Worm (Caenorhabditis elegans) whole organism, mixed stage, embryonic: Measurements from ENCODE around the gene K09A9.6.

Source experiments
- M03D4.4 ChIP-seq: sonication (generic microtip); optimal IDR thresholded peaks from 2 replicates; lab custom pipeline; 2017; ENCODE audit warnings: mild to moderate bottlenecking, missing genetic modification characterization, missing compliant biosample characterization
- bed-3 ChIP-seq: fragments of 200-800 bp; sonication (Bioruptor generic); optimal IDR thresholded peaks from 3 replicates; lab custom pipeline; 2018; ENCODE audit warnings: mild to moderate bottlenecking, missing genetic modification characterization, moderate library complexity, missing compliant biosample characterization
- blmp-1 ChIP-seq: fragments of 150-350 bp; optimal IDR thresholded peaks from 2 replicates; lab custom pipeline; 2014; ENCODE audit warnings: missing biosample characterization, missing genetic modification characterization
- ceh-39 ChIP-seq: fragments of 150-350 bp; optimal IDR thresholded peaks from 2 replicates; lab custom pipeline; 2014; ENCODE audit warnings: missing biosample characterization, missing genetic modification characterization
- ceh-83 ChIP-seq: fragments of 200-800 bp; sonication (Bioruptor generic); optimal IDR thresholded peaks from 2 replicates; lab custom pipeline; 2018; ENCODE audit warnings: mild to moderate bottlenecking, missing genetic modification characterization, missing compliant biosample characterization
- ces-1 ChIP-seq: fragments of 150-350 bp; optimal IDR thresholded peaks from 2 replicates; lab custom pipeline; 2014; ENCODE audit warnings: missing biosample characterization, missing genetic modification reagents, missing genetic modification characterization
- cnd-1 ChIP-seq: fragments of 200-800 bp; sonication (Bioruptor generic); optimal IDR thresholded peaks from 2 replicates; lab custom pipeline; 2018; ENCODE audit warnings: mild to moderate bottlenecking, missing genetic modification characterization, missing compliant biosample characterization
- drap-1 ChIP-seq: fragments of 200-800 bp; sonication (Bioruptor generic); optimal IDR thresholded peaks from 3 replicates; lab custom pipeline; 2018; ENCODE audit warnings: mild to moderate bottlenecking, missing genetic modification characterization, missing compliant biosample characterization
- elt-1 ChIP-seq: sonication (generic microtip); optimal IDR thresholded peaks from 2 replicates; lab custom pipeline; 2017; ENCODE audit warnings: missing genetic modification characterization, mild to moderate bottlenecking, missing compliant biosample characterization, antibody characterized with exemption, moderate library complexity, borderline replicate concordance; ENCODE audit not compliant: insufficient read depth
- elt-3 ChIP-seq: fragments of 150-350 bp; optimal IDR thresholded peaks from 2 replicates; lab custom pipeline; 2014; ENCODE audit warnings: missing biosample characterization, missing genetic modification characterization
- flh-1 ChIP-seq: fragments of 200-800 bp; sonication (Bioruptor generic); optimal IDR thresholded peaks from 2 replicates; lab custom pipeline; 2018; ENCODE audit warnings: mild to moderate bottlenecking, missing genetic modification characterization, moderate library complexity, missing compliant biosample characterization
- ham-2 ChIP-seq: fragments of 200-800 bp; sonication (Bioruptor generic); optimal IDR thresholded peaks from 2 replicates; lab custom pipeline; 2018; ENCODE audit warnings: mild to moderate bottlenecking, missing genetic modification characterization, missing compliant biosample characterization
- hlh-1 ChIP-seq: fragments of 150-350 bp; optimal IDR thresholded peaks from 2 replicates; lab custom pipeline; 2014; ENCODE audit warnings: missing biosample characterization, missing genetic modification reagents, missing genetic modification characterization
- lin-13 ChIP-seq: fragments of 150-350 bp; optimal IDR thresholded peaks from 2 replicates; lab custom pipeline; 2014; ENCODE audit warnings: missing biosample characterization, missing genetic modification characterization
- lin-32 ChIP-seq: fragments of 200-800 bp; sonication (Bioruptor generic); optimal IDR thresholded peaks from 2 replicates; lab custom pipeline; 2018; ENCODE audit warnings: mild to moderate bottlenecking, missing genetic modification characterization, missing compliant biosample characterization
- lsy-2 ChIP-seq: fragments of 150-350 bp; optimal IDR thresholded peaks from 2 replicates; lab custom pipeline; 2014; ENCODE audit warnings: missing biosample characterization, missing genetic modification characterization
- mab-5 ChIP-seq: fragments of 150-350 bp; optimal IDR thresholded peaks from 2 replicates; lab custom pipeline; 2014; ENCODE audit warnings: missing biosample characterization, missing genetic modification characterization
- mep-1 ChIP-seq: fragments of 150-350 bp; optimal IDR thresholded peaks from 2 replicates; lab custom pipeline; 2017; ENCODE audit warnings: missing biosample characterization, missing genetic modification reagents, missing genetic modification characterization, inconsistent platforms
- mls-2 ChIP-seq: sonication (generic microtip); optimal IDR thresholded peaks from 2 replicates; lab custom pipeline; 2016; ENCODE audit warnings: mild to moderate bottlenecking, missing genetic modification characterization, moderate library complexity, missing compliant biosample characterization
- nhr-12 ChIP-seq: fragments of 150-350 bp; optimal IDR thresholded peaks from 2 replicates; lab custom pipeline; 2014; ENCODE audit warnings: missing biosample characterization, missing genetic modification characterization
- nhr-2 ChIP-seq: fragments of 150-350 bp; optimal IDR thresholded peaks from 2 replicates; lab custom pipeline; 2014; ENCODE audit warnings: missing biosample characterization, missing genetic modification characterization
- nhr-237 ChIP-seq: fragments of 150-350 bp; optimal IDR thresholded peaks from 2 replicates; lab custom pipeline; 2014; ENCODE audit warnings: missing biosample characterization, missing genetic modification characterization
- nhr-28 ChIP-seq: fragments of 150-350 bp; optimal IDR thresholded peaks from 2 replicates; lab custom pipeline; 2014; ENCODE audit warnings: missing biosample characterization, missing genetic modification characterization
- nhr-76 ChIP-seq: sonication (generic microtip); optimal IDR thresholded peaks from 2 replicates; lab custom pipeline; 2017; ENCODE audit warnings: missing biosample characterization, missing genetic modification characterization
- pha-4 ChIP-seq: fragments of 150-350 bp; optimal IDR thresholded peaks from 2 replicates; lab custom pipeline; 2018; ENCODE audit warnings: missing biosample characterization, missing genetic modification reagents, missing genetic modification characterization
- sem-2 ChIP-seq: fragments of 200-800 bp; sonication (Bioruptor generic); optimal IDR thresholded peaks from 2 replicates; lab custom pipeline; 2018; ENCODE audit warnings: mild to moderate bottlenecking, missing genetic modification characterization, missing compliant biosample characterization
- snpc-4 ChIP-seq: fragments of 150-350 bp; optimal IDR thresholded peaks from 2 replicates; lab custom pipeline; 2014; ENCODE audit warnings: missing biosample characterization, missing genetic modification characterization
- sptf-1 ChIP-seq: sonication (generic microtip); optimal IDR thresholded peaks from 2 replicates; lab custom pipeline; 2017; ENCODE audit warnings: mild to moderate bottlenecking, missing genetic modification characterization, moderate library complexity, missing compliant biosample characterization
- tbx-8 ChIP-seq: fragments of 200-800 bp; sonication (Bioruptor generic); optimal IDR thresholded peaks from 2 replicates; lab custom pipeline; 2018; ENCODE audit warnings: mild to moderate bottlenecking, missing genetic modification characterization, moderate library complexity, missing compliant biosample characterization
- unc-120 ChIP-seq: sonication (generic microtip); optimal IDR thresholded peaks from 2 replicates; lab custom pipeline; 2017; ENCODE audit warnings: missing genetic modification characterization, missing compliant biosample characterization; ENCODE audit not compliant: poor library complexity, severe bottlenecking
- unc-39 ChIP-seq: fragments of 150-350 bp; optimal IDR thresholded peaks from 2 replicates; lab custom pipeline; 2014; ENCODE audit warnings: missing biosample characterization, missing genetic modification characterization
- unc-62 ChIP-seq: fragments of 150-350 bp; optimal IDR thresholded peaks from 2 replicates; lab custom pipeline; 2014; ENCODE audit warnings: missing biosample characterization, missing genetic modification reagents, missing genetic modification characterization
- zip-8 ChIP-seq: fragments of 150-350 bp; optimal IDR thresholded peaks from 2 replicates; lab custom pipeline; 2014; ENCODE audit warnings: missing biosample characterization, missing genetic modification characterization
- ztf-11 ChIP-seq: fragments of 150-350 bp; optimal IDR thresholded peaks from 2 replicates; lab custom pipeline; 2014; ENCODE audit warnings: missing biosample characterization, missing genetic modification characterization

K09A9.6 gene

ce11 chrX:15600512-15601117 lies 23.6 kb downstream of the K09A9.6 start, which contains the start of gene ent-2:
TSS of gene ent-2 (plus strand) at chrX:15601067.
- TF ChIP-seq unc-62 (GFP tag; lab: Kevin White, UChicago) (no peak), unc-120 (tag; lab: Kevin White, UChicago) (peak; percentile 11), hlh-1 (tag; lab: Kevin White, UChicago) (peak; percentile 8), M03D4.4 (tag; lab: Kevin White, UChicago) (peak; percentile 34), ham-2 (peak; percentile 16), zip-8 (tag; lab: Kevin White, UChicago) (peak; percentile 45), nhr-2 (tag; lab: Kevin White, UChicago) (peak; percentile 33), cnd-1 (peak; percentile 13), mep-1 (peak; percentile 69), sem-2 (no peak), mls-2 (tag; lab: Kevin White, UChicago) (peak; percentile 40)

- TF ChIP-seq ham-2 (no peak), nhr-76 (tag; lab: Kevin White, UChicago) (no peak), hlh-1 (tag; lab: Kevin White, UChicago) (no peak), blmp-1 (tag; lab: Kevin White, UChicago) (no peak), zip-8 (tag; lab: Kevin White, UChicago) (no peak), pha-4 (no peak), sptf-1 (tag; lab: Kevin White, UChicago) (no peak), nhr-2 (tag; lab: Kevin White, UChicago) (no peak), M03D4.4 (tag; lab: Kevin White, UChicago) (no peak), ztf-11 (tag; lab: Kevin White, UChicago) (no peak), tbx-8 (no peak), elt-1 (tag; lab: Kevin White, UChicago) (no peak), lsy-2 (no peak), mls-2 (tag; lab: Kevin White, UChicago) (no peak), mab-5 (no peak), elt-3 (no peak), bed-3 (GFP tag; lab: Kevin White, UChicago) (no peak), nhr-28 (tag; lab: Kevin White, UChicago) (no peak), drap-1 (GFP tag; lab: Kevin White, UChicago) (no peak)
Measured at ce11 chrX:15604236-15604635, 27.2 kb downstream of the K09A9.6 start.

ce11 chrX:15606585-15607276 lies 29.7 kb downstream of the K09A9.6 start, which contains the start of gene rab-14:
TSS of gene rab-14 (minus strand) at chrX:15606635.
- TF ChIP-seq elt-3 (no peak), lsy-2 (peak; percentile 14), ceh-83 (no peak), cnd-1 (peak; percentile 55), ceh-39 (tag; lab: Kevin White, UChicago) (peak; percentile 98), blmp-1 (tag; lab: Kevin White, UChicago) (peak; percentile 30), drap-1 (GFP tag; lab: Kevin White, UChicago) (peak; percentile 46), mls-2 (tag; lab: Kevin White, UChicago) (peak; percentile 51), hlh-1 (tag; lab: Kevin White, UChicago) (peak; percentile 44), ces-1 (peak; percentile 47), nhr-237 (no peak), pha-4 (peak; percentile 79), unc-120 (tag; lab: Kevin White, UChicago) (peak; percentile 69), mab-5 (no peak), unc-39 (tag; lab: Kevin White, UChicago) (no peak), M03D4.4 (tag; lab: Kevin White, UChicago) (peak; percentile 44), ztf-11 (tag; lab: Kevin White, UChicago) (no peak), lin-13 (tag; lab: Kevin White, UChicago) (peak; percentile 67), mep-1 (peak; percentile 70)

- peak; percentile 23 for TF ChIP-seq elt-1 (tag; lab: Kevin White, UChicago)
- TF ChIP-seq cnd-1: no peak
- no peak for TF ChIP-seq nhr-2 (tag; lab: Kevin White, UChicago)
- TF ChIP-seq ces-1: peak; percentile 5
- no peak for TF ChIP-seq ceh-39 (tag; lab: Kevin White, UChicago)
- TF ChIP-seq nhr-76 (tag; lab: Kevin White, UChicago): no peak
- TF ChIP-seq sptf-1 (tag; lab: Kevin White, UChicago): no peak
- TF ChIP-seq mab-5: no peak
- TF ChIP-seq pha-4: peak; percentile 64
- TF ChIP-seq hlh-1 (tag; lab: Kevin White, UChicago): peak; percentile 41
- TF ChIP-seq drap-1 (GFP tag; lab: Kevin White, UChicago): no peak
- TF ChIP-seq ztf-11 (tag; lab: Kevin White, UChicago): no peak
- no peak for TF ChIP-seq nhr-12 (tag; lab: Kevin White, UChicago)
- TF ChIP-seq ham-2: no peak
- TF ChIP-seq flh-1 (GFP tag; lab: Kevin White, UChicago): no peak
- no peak for TF ChIP-seq ceh-83
- no peak for TF ChIP-seq mls-2 (tag; lab: Kevin White, UChicago)
- no peak for TF ChIP-seq sem-2
- TF ChIP-seq mep-1: no peak
- peak; percentile 87 for TF ChIP-seq elt-3
- TF ChIP-seq unc-120 (tag; lab: Kevin White, UChicago): no peak
- peak; percentile 64 for TF ChIP-seq nhr-28 (tag; lab: Kevin White, UChicago)
- no peak for TF ChIP-seq tbx-8
- TF ChIP-seq lin-13 (tag; lab: Kevin White, UChicago): no peak
- TF ChIP-seq nhr-237: peak; percentile 96
- TF ChIP-seq unc-39 (tag; lab: Kevin White, UChicago): no peak
- TF ChIP-seq lin-32 (GFP tag; lab: Kevin White, UChicago): no peak
- TF ChIP-seq unc-62 (GFP tag; lab: Kevin White, UChicago): peak; percentile 88
- no peak for TF ChIP-seq blmp-1 (tag; lab: Kevin White, UChicago)
- peak; percentile 25 for TF ChIP-seq lsy-2
- TF ChIP-seq zip-8 (tag; lab: Kevin White, UChicago): no peak
- no peak for TF ChIP-seq bed-3 (GFP tag; lab: Kevin White, UChicago)
- TF ChIP-seq snpc-4: no peak
- TF ChIP-seq M03D4.4 (tag; lab: Kevin White, UChicago): no peak
Measured at ce11 chrX:15607498-15608019, 30.5 kb downstream of the K09A9.6 start, which contains the start of gene nipi-3. TSS of gene nipi-3 (plus strand) at chrX:15607969.
